Fruit fly (Drosophila melanogaster): ENCODE results near the gene CG7560.

Gene CG7560

dm6 chr3L:11398484-11399088 is 26.4 kb upstream of the CG7560 start (continued):
- TF ChIP-seq eyg (GFP tag; optimal IDR thresholded peaks at IDR 0.05) (no peak), CG31365 (tag; optimal IDR thresholded peaks at IDR 0.05) (no peak), CG6683 (GFP tag; optimal IDR thresholded peaks at IDR 0.05) (peak; percentile 37), CG1832 (GFP tag; optimal IDR thresholded peaks at IDR 0.05) (no peak), gfzf (GFP tag; optimal IDR thresholded peaks at IDR 0.05) (no peak), chn (GFP tag; optimal IDR thresholded peaks at IDR 0.05) (no peak), pnt (GFP tag; optimal IDR thresholded peaks at IDR 0.05) (no peak), mld (GFP tag; IDR thresholded peaks at IDR 0.05; ENCODE audit: partially characterized antibody) (no peak), usp (GFP tag; optimal IDR thresholded peaks at IDR 0.05) (no peak), ap (GFP tag; IDR thresholded peaks at IDR 0.05) (no peak), h (optimal IDR thresholded peaks at IDR 0.05) (no peak), CG17912 (GFP tag; optimal IDR thresholded peaks at IDR 0.05) (no peak), eve (GFP tag; optimal IDR thresholded peaks at IDR 0.05) (no peak), Scr (GFP tag; IDR thresholded peaks at IDR 0.05; ENCODE audit: partially characterized antibody) (no peak), Rx (GFP tag; IDR thresholded peaks at IDR 0.05) (no peak), MESR4 (GFP tag; optimal IDR thresholded peaks at IDR 0.05) (no peak), CG9876 (GFP tag; optimal IDR thresholded peaks at IDR 0.05) (no peak), bsh (GFP tag; optimal IDR thresholded peaks at IDR 0.05) (peak in 1 of 2 experiments; percentile 52), az2 (GFP tag; optimal IDR thresholded peaks at IDR 0.05) (peak; percentile 60), CG17385 (GFP tag; optimal IDR thresholded peaks at IDR 0.05) (peak; percentile 57), lola (GFP tag; optimal IDR thresholded peaks at IDR 0.05) (peak in 1 of 3 experiments; percentile 65), CG7372 (GFP tag; IDR thresholded peaks at IDR 0.05) (no peak), CG2889 (GFP tag; IDR thresholded peaks at IDR 0.05) (no peak), Stat92E (GFP tag; optimal IDR thresholded peaks at IDR 0.05) (no peak), Usf (GFP tag; optimal IDR thresholded peaks at IDR 0.05) (no peak), mam (GFP tag; optimal IDR thresholded peaks at IDR 0.05) (no peak), CG7556 (GFP tag; optimal IDR thresholded peaks at IDR 0.05) (peak; percentile 83), inv (GFP tag; IDR thresholded peaks at IDR 0.05; ENCODE audit: partially characterized antibody) (no peak), Deaf1 (tag; optimal IDR thresholded peaks at IDR 0.05) (peak; percentile 36), Atf3 (GFP tag; optimal IDR thresholded peaks at IDR 0.05) (no peak), D19B (GFP tag; optimal IDR thresholded peaks at IDR 0.05) (no peak), Asciz (GFP tag; optimal IDR thresholded peaks at IDR 0.05) (peak; percentile 50), CG1233 (GFP tag; optimal IDR thresholded peaks at IDR 0.05) (no peak), org-1 (GFP tag; optimal IDR thresholded peaks at IDR 0.05) (peak; percentile 40), Bdp1 (GFP tag; optimal IDR thresholded peaks at IDR 0.05) (no peak), Mad (GFP tag; optimal IDR thresholded peaks at IDR 0.05) (no peak), ato (GFP tag; IDR thresholded peaks at IDR 0.05; ENCODE audit: partially characterized antibody) (no peak), CG30403 (GFP tag; optimal IDR thresholded peaks at IDR 0.05) (peak; percentile 73), hbn (GFP tag; IDR thresholded peaks at IDR 0.05; ENCODE audit: partially characterized antibody) (no peak), CG10654 (GFP tag; optimal IDR thresholded peaks at IDR 0.05) (peak; percentile 21), CG10431 (GFP tag; optimal IDR thresholded peaks at IDR 0.05) (peak; percentile 7), CG4617 (GFP tag; optimal IDR thresholded peaks at IDR 0.05; ENCODE audit: borderline replicate concordance) (no peak), CG2199 (GFP tag; IDR thresholded peaks at IDR 0.05) (no peak), grn (GFP tag; optimal IDR thresholded peaks at IDR 0.05) (no peak), CG13894 (tag; optimal IDR thresholded peaks at IDR 0.05) (no peak), al (GFP tag; IDR thresholded peaks at IDR 0.05) (0 out of 2 replicates have a peak, but pooled peaks have one; percentile 16), CG32532 (GFP tag; IDR thresholded peaks at IDR 0.05) (no peak; the same call in none of the 2 replicates), sd (tag; optimal IDR thresholded peaks at IDR 0.05) (no peak)
